Fruit fly (Drosophila melanogaster) whole organism, embryonic: ENCODE data around the gene sdt.

ENCODE experiments used
- CG12391 ChIP-seq: fragments of 200-800 bp; sonication (Bioruptor generic); optimal IDR thresholded peaks from 3 replicates; lab custom pipeline; 2018; ENCODE audit warnings: missing biosample characterization, mild to moderate bottlenecking, missing genetic modification characterization, moderate library complexity
- HLH54F ChIP-seq: fragments of 200-800 bp; sonication (Bioruptor generic); optimal IDR thresholded peaks from 3 replicates; lab custom pipeline; 2016; ENCODE audit warnings: missing biosample characterization, missing genetic modification characterization
- Ptx1 ChIP-seq: fragments of 200-800 bp; sonication (Bioruptor generic); IDR thresholded peaks from 2 replicates; pipeline ENCODE4 v1.3.6; 2022; ENCODE audit warnings: missing biosample characterization, missing genetic modification characterization

DNA sequence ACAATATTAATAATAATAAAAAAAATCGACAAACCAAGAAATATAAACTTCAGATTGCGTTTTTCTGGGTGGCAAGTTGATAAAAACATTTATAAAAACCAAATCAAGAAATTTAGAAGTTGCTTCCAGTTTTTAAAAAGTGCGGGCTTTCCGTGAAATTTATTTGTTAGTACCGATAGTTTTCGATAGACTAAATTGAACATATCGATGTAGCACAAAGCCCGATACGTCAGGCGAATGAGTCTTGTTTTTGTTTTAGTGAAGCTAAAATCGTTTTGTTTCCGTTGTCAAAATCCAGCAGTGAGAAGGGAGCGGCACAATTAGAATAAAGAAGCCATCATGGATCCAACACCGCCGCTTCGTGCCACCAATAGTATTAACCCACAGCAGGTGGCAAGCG, 62.1 kb downstream of the sdt start, which contains the start of gene CG2147:
- TF ChIP-seq Ptx1 (GFP tag; lab: Robert Waterston, UW): no peak
- no peak for TF ChIP-seq HLH54F
- TF ChIP-seq CG12391 (tag; lab: Kevin White, UChicago): no peak
